Fruit fly (Drosophila melanogaster) whole organism, adult: Measurements from ENCODE around the gene CG31937.

ENCODE experiments used
- CG11617 ChIP-seq: fragments of 200-800 bp; sonication (Bioruptor generic); optimal IDR thresholded peaks from 2 replicates; lab custom pipeline; 2017; ENCODE audit warnings: mild to moderate bottlenecking, missing biosample characterization, missing genetic modification reagents, missing genetic modification characterization
- CG1620 ChIP-seq: fragments of 200-800 bp; sonication (Bioruptor generic); optimal IDR thresholded peaks from 2 replicates; lab custom pipeline; 2016; ENCODE audit warnings: missing biosample characterization, missing genetic modification characterization
- CG33017 ChIP-seq: fragments of 200-800 bp; sonication (Bioruptor generic); optimal IDR thresholded peaks from 2 replicates; lab custom pipeline; 2018; ENCODE audit warnings: missing biosample characterization, mild to moderate bottlenecking, missing genetic modification characterization, moderate library complexity
- CG5204 ChIP-seq: fragments of 200-800 bp; sonication (Bioruptor generic); optimal IDR thresholded peaks from 2 replicates; lab custom pipeline; 2016; ENCODE audit warnings: missing biosample characterization, missing genetic modification characterization
- Crg-1 ChIP-seq: fragments of 200-800 bp; sonication (Bioruptor generic); optimal IDR thresholded peaks from 2 replicates; lab custom pipeline; 2016; ENCODE audit warnings: missing biosample characterization, missing genetic modification characterization
- Hr96 ChIP-seq: fragments of 200-800 bp; sonication (Bioruptor generic); optimal IDR thresholded peaks from 2 replicates; lab custom pipeline; 2016; ENCODE audit warnings: missing biosample characterization, missing genetic modification characterization
- Mnt ChIP-seq: fragments of 200-800 bp; sonication (Bioruptor generic); optimal IDR thresholded peaks from 2 replicates; lab custom pipeline; 2016; ENCODE audit warnings: missing biosample characterization, mild to moderate bottlenecking, missing genetic modification characterization
- kay ChIP-seq: fragments of 200-800 bp; sonication (Bioruptor generic); peaks from one replicate; lab custom pipeline; 2016; ENCODE audit warnings: missing biosample characterization, missing genetic modification characterization, borderline replicate concordance
- ovo ChIP-seq: fragments of 200-800 bp; sonication (Bioruptor generic); optimal IDR thresholded peaks from 2 replicates; lab custom pipeline; 2016; ENCODE audit warnings: missing biosample characterization, missing genetic modification characterization
- toe ChIP-seq: fragments of 200-800 bp; sonication (Bioruptor generic); optimal IDR thresholded peaks from 2 replicates; lab custom pipeline; 2016; ENCODE audit warnings: missing biosample characterization, missing genetic modification characterization

- TF ChIP-seq kay: no peak
- no peak for TF ChIP-seq Hr96
- TF ChIP-seq Mnt: no peak
- no peak for TF ChIP-seq CG33017 (tag; lab: Kevin White, UChicago)
- no peak for TF ChIP-seq CG5204 (GFP tag; lab: Kevin White, UChicago)
- no peak for TF ChIP-seq Crg-1
- TF ChIP-seq toe: no peak
- no peak for TF ChIP-seq CG11617 (GFP tag; lab: Kevin White, UChicago)
- no peak for TF ChIP-seq CG1620 (GFP tag; lab: Kevin White, UChicago)
- TF ChIP-seq ovo (GFP tag; lab: Kevin White, UChicago): no peak
These were observed 2.4 kb upstream of the CG31937 start for dm6 chr2L:1727162-1727825.
